Fruit fly (Drosophila melanogaster) whole organism, embryonic: ENCODE measurements around the gene CG6652.

Source experiments
- B-H2 ChIP-seq: fragments of 200-800 bp; sonication (Bioruptor generic); optimal IDR thresholded peaks from 2 replicates; lab custom pipeline; 2018; ENCODE audit warnings: missing biosample characterization, mild to moderate bottlenecking, missing genetic modification characterization
- C15 ChIP-seq: fragments of 200-800 bp; sonication (Bioruptor generic); IDR thresholded peaks from 3 replicates; pipeline ENCODE4 v1.3.6; 2022; ENCODE audit warnings: missing biosample characterization, missing genetic modification characterization
- CG10321 ChIP-seq: fragments of 200-800 bp; sonication (Bioruptor generic); IDR thresholded peaks from 2 replicates; pipeline ENCODE4 v1.3.6; 2022; ENCODE audit warnings: missing biosample characterization, missing genetic modification characterization
- CG10543 ChIP-seq: fragments of 200-800 bp; sonication (Bioruptor generic); optimal IDR thresholded peaks from 3 replicates; lab custom pipeline; 2017; ENCODE audit warnings: missing biosample characterization, mild to moderate bottlenecking, missing genetic modification characterization, moderate library complexity
- CG11247 ChIP-seq: fragments of 200-800 bp; sonication (Bioruptor generic); IDR thresholded peaks from 2 replicates; pipeline ENCODE4 v1.3.6; 2022; ENCODE audit warnings: missing biosample characterization, missing genetic modification characterization
- CG14014 ChIP-seq: fragments of 200-800 bp; sonication (Bioruptor generic); IDR thresholded peaks from 2 replicates; pipeline ENCODE4 v1.3.6; 2022; ENCODE audit warnings: missing biosample characterization, missing genetic modification characterization
- CG14860 ChIP-seq: fragments of 200-800 bp; sonication (Bioruptor generic); IDR thresholded peaks from 3 replicates; pipeline ENCODE4 v1.3.6; 2022; ENCODE audit warnings: missing biosample characterization, missing genetic modification characterization; ENCODE audit not compliant: partially characterized antibody
- CG16813 ChIP-seq: fragments of 200-800 bp; sonication (Bioruptor generic); IDR thresholded peaks from 3 replicates; pipeline ENCODE4 v1.3.6; 2022; ENCODE audit warnings: missing biosample characterization, missing genetic modification characterization; ENCODE audit not compliant: partially characterized antibody
- CG18476 ChIP-seq: fragments of 200-800 bp; sonication (Bioruptor generic); optimal IDR thresholded peaks from 2 replicates; lab custom pipeline; 2016; ENCODE audit warnings: missing biosample characterization, mild to moderate bottlenecking, missing genetic modification characterization
- CG30431 ChIP-seq: fragments of 200-800 bp; sonication (Bioruptor generic); optimal IDR thresholded peaks from 2 replicates; lab custom pipeline; 2017; ENCODE audit warnings: missing biosample characterization, missing genetic modification characterization
- CG3163 ChIP-seq: fragments of 200-800 bp; sonication (Bioruptor generic); optimal IDR thresholded peaks from 3 replicates; lab custom pipeline; 2016; ENCODE audit warnings: missing biosample characterization, missing genetic modification characterization
- CG34422 ChIP-seq: fragments of 200-800 bp; sonication (Bioruptor generic); IDR thresholded peaks from 3 replicates; pipeline ENCODE4 v1.3.6; 2022; ENCODE audit warnings: missing biosample characterization, missing genetic modification characterization
- CG7271 ChIP-seq: fragments of 200-800 bp; sonication (Bioruptor generic); optimal IDR thresholded peaks from 2 replicates; lab custom pipeline; 2018; ENCODE audit warnings: missing biosample characterization, mild to moderate bottlenecking, missing genetic modification characterization, moderate library complexity
- CG8290 ChIP-seq, 3 experiments: fragments of 200-800 bp; sonication (Bioruptor generic); optimal IDR thresholded peaks; 2 replicates each; lab custom pipeline; 2016 to 2019; ENCODE audit warnings: missing biosample characterization in 3 of 3, missing genetic modification characterization in 3 of 3, mild to moderate bottlenecking in 2 of 3, moderate library complexity in 1 of 3
- CG8388 ChIP-seq: fragments of 200-800 bp; sonication (Bioruptor generic); optimal IDR thresholded peaks from 2 replicates; lab custom pipeline; 2019; ENCODE audit warnings: missing biosample characterization, mild to moderate bottlenecking, missing genetic modification characterization, moderate library complexity
- CG9932 ChIP-seq: fragments of 200-800 bp; sonication (Bioruptor generic); IDR thresholded peaks from 2 replicates; pipeline ENCODE4 v1.3.6; 2022; ENCODE audit warnings: missing biosample characterization, missing genetic modification characterization
- E2f2 ChIP-seq: fragments of 200-800 bp; sonication (Bioruptor generic); IDR thresholded peaks from 2 replicates; pipeline ENCODE4 v1.3.6; 2022; ENCODE audit warnings: missing biosample characterization, missing genetic modification characterization
- GATAe ChIP-seq: fragments of 200-800 bp; sonication (Bioruptor generic); conservative IDR thresholded peaks from 2 replicates; pipeline ENCODE4 v1.3.6; 2022; ENCODE audit warnings: missing biosample characterization, missing genetic modification characterization
- Hmr ChIP-seq: fragments of 200-800 bp; sonication (Bioruptor generic); optimal IDR thresholded peaks from 3 replicates; lab custom pipeline; 2017; ENCODE audit warnings: mild to moderate bottlenecking, missing biosample characterization, missing genetic modification reagents, missing genetic modification characterization
- Lhr ChIP-seq: fragments of 200-800 bp; sonication (Bioruptor generic); optimal IDR thresholded peaks from 3 replicates; lab custom pipeline; 2017; ENCODE audit warnings: mild to moderate bottlenecking, missing biosample characterization, missing genetic modification reagents, missing genetic modification characterization
- Mad ChIP-seq: fragments of 200-800 bp; sonication (Bioruptor generic); optimal IDR thresholded peaks from 2 replicates; lab custom pipeline; 2016; ENCODE audit warnings: missing biosample characterization, missing genetic modification characterization
- Med ChIP-seq: fragments of 200-800 bp; sonication (Bioruptor generic); peaks from one replicate; lab custom pipeline; 2016; ENCODE audit warnings: missing biosample characterization, missing genetic modification characterization, mild to moderate bottlenecking, inconsistent platforms, moderate library complexity
- NFAT ChIP-seq: fragments of 200-800 bp; sonication (Bioruptor generic); IDR thresholded peaks from 2 replicates; pipeline ENCODE4 v1.3.6; 2022; ENCODE audit warnings: missing biosample characterization, missing genetic modification characterization
- Nf-YB ChIP-seq: fragments of 200-800 bp; sonication (Bioruptor generic); optimal IDR thresholded peaks from 3 replicates; lab custom pipeline; 2019; ENCODE audit warnings: missing biosample characterization, mild to moderate bottlenecking, missing genetic modification characterization, moderate library complexity
- Opbp ChIP-seq: fragments of 200-800 bp; sonication (Bioruptor generic); IDR thresholded peaks from 3 replicates; pipeline ENCODE4 v1.3.6; 2022; ENCODE audit warnings: missing biosample characterization, missing genetic modification characterization; ENCODE audit not compliant: partially characterized antibody
- TFAM ChIP-seq: fragments of 200-800 bp; sonication (Bioruptor generic); optimal IDR thresholded peaks from 2 replicates; lab custom pipeline; 2017; ENCODE audit warnings: missing biosample characterization, missing genetic modification characterization, inconsistent platforms
- Usf ChIP-seq: fragments of 200-800 bp; sonication (Bioruptor generic); optimal IDR thresholded peaks from 2 replicates; lab custom pipeline; 2017; ENCODE audit warnings: missing genotype, missing biosample characterization, missing genetic modification characterization
- Vsx1 ChIP-seq: fragments of 200-800 bp; sonication (Bioruptor generic); optimal IDR thresholded peaks from 2 replicates; lab custom pipeline; 2017; ENCODE audit warnings: missing biosample characterization, mild to moderate bottlenecking, missing genetic modification characterization, missing genetic modification reagents
- al ChIP-seq: fragments of 200-800 bp; sonication (Bioruptor generic); IDR thresholded peaks from 2 replicates; pipeline ENCODE4 v1.3.6; 2022; ENCODE audit warnings: missing biosample characterization, missing genetic modification characterization
- br ChIP-seq: fragments of >200 bp; optimal IDR thresholded peaks from 2 replicates; lab custom pipeline; 2017
- cas ChIP-seq: fragments of 200-800 bp; sonication (Bioruptor generic); IDR thresholded peaks from 2 replicates; pipeline ENCODE4 v1.3.6; 2022; ENCODE audit warnings: missing biosample characterization, missing genetic modification characterization
- chinmo ChIP-seq: fragments of 200-800 bp; sonication (Bioruptor generic); IDR thresholded peaks from 4 replicates; pipeline ENCODE4 v1.3.6; 2022; ENCODE audit warnings: missing biosample characterization, missing genetic modification characterization; ENCODE audit not compliant: partially characterized antibody
- cwo ChIP-seq: fragments of 200-800 bp; sonication (Bioruptor generic); optimal IDR thresholded peaks from 3 replicates; lab custom pipeline; 2017; ENCODE audit warnings: missing biosample characterization, missing genetic modification characterization, mild to moderate bottlenecking, moderate library complexity, missing genetic modification reagents
- da ChIP-seq: fragments of 200-800 bp; sonication (Bioruptor generic); optimal IDR thresholded peaks from 2 replicates; lab custom pipeline; 2016; ENCODE audit warnings: missing biosample characterization, missing genetic modification characterization
- dan ChIP-seq: fragments of 200-800 bp; sonication (Bioruptor generic); IDR thresholded peaks from 2 replicates; pipeline ENCODE4 v1.3.6; 2022; ENCODE audit warnings: missing biosample characterization, missing genetic modification characterization
- exex ChIP-seq: fragments of 200-800 bp; sonication (Bioruptor generic); optimal IDR thresholded peaks from 4 replicates; lab custom pipeline; 2018; ENCODE audit warnings: missing biosample characterization, mild to moderate bottlenecking, missing genetic modification characterization, moderate library complexity
- h ChIP-seq: fragments of >200 bp; optimal IDR thresholded peaks from 2 replicates; lab custom pipeline; 2017
- lab ChIP-seq: fragments of 200-800 bp; sonication (Bioruptor generic); optimal IDR thresholded peaks from 3 replicates; lab custom pipeline; 2017; ENCODE audit warnings: missing biosample characterization, missing genetic modification characterization, mild to moderate bottlenecking, moderate library complexity, missing genetic modification reagents
- lbe ChIP-seq: fragments of 200-800 bp; sonication (Bioruptor generic); optimal IDR thresholded peaks from 2 replicates; lab custom pipeline; 2016; ENCODE audit warnings: missing biosample characterization, mild to moderate bottlenecking, missing genetic modification characterization
- phol ChIP-seq: fragments of 200-800 bp; sonication (Bioruptor generic); optimal IDR thresholded peaks from 3 replicates; lab custom pipeline; 2018; ENCODE audit warnings: missing biosample characterization, mild to moderate bottlenecking, missing genetic modification characterization, moderate library complexity
- rib ChIP-seq: fragments of 200-800 bp; sonication (Bioruptor generic); IDR thresholded peaks from 2 replicates; pipeline ENCODE4 v1.3.6; 2022; ENCODE audit warnings: missing biosample characterization, missing genetic modification characterization
- sd ChIP-seq: fragments of 200-800 bp; sonication (Bioruptor generic); optimal IDR thresholded peaks from 3 replicates; lab custom pipeline; 2018; ENCODE audit warnings: missing biosample characterization, mild to moderate bottlenecking, missing genetic modification characterization, moderate library complexity
- sens ChIP-seq: fragments of 200-800 bp; sonication (Bioruptor generic); peaks from one replicate; lab custom pipeline; 2016; ENCODE audit warnings: missing biosample characterization, missing genetic modification characterization
- sens-2 ChIP-seq: fragments of 200-800 bp; sonication (Bioruptor generic); IDR thresholded peaks from 2 replicates; pipeline ENCODE4 v1.3.6; 2022; ENCODE audit warnings: missing biosample characterization, missing genetic modification characterization
- seq ChIP-seq: fragments of 200-800 bp; sonication (Bioruptor generic); IDR thresholded peaks from 2 replicates; pipeline ENCODE4 v1.3.6; 2022; ENCODE audit warnings: missing biosample characterization, missing genetic modification characterization
- sima ChIP-seq: fragments of 200-800 bp; sonication (Bioruptor generic); optimal IDR thresholded peaks from 2 replicates; lab custom pipeline; 2016; ENCODE audit warnings: missing biosample characterization, missing genetic modification characterization
- slbo ChIP-seq: fragments of 200-800 bp; sonication (Bioruptor generic); IDR thresholded peaks from 2 replicates; pipeline ENCODE4 v1.3.6; 2022; ENCODE audit warnings: missing biosample characterization, missing genetic modification characterization
- sob ChIP-seq: fragments of 200-800 bp; sonication (Bioruptor generic); IDR thresholded peaks from 2 replicates; pipeline ENCODE4 v1.3.6; 2022; ENCODE audit warnings: missing biosample characterization, missing genetic modification characterization
- stc ChIP-seq: fragments of 200-800 bp; sonication (Bioruptor generic); IDR thresholded peaks from 2 replicates; pipeline ENCODE4 v1.3.6; 2022; ENCODE audit warnings: missing biosample characterization, missing genetic modification characterization
- sug ChIP-seq: fragments of 200-800 bp; optimal IDR thresholded peaks from 2 replicates; lab custom pipeline; 2019; ENCODE audit warnings: missing biosample characterization, mild to moderate bottlenecking, missing genetic modification characterization, moderate library complexity
- unc-4 ChIP-seq: fragments of 200-800 bp; sonication (Bioruptor generic); IDR thresholded peaks from 2 replicates; pipeline ENCODE4 v1.3.6; 2022; ENCODE audit warnings: missing biosample characterization, missing genetic modification characterization; ENCODE audit not compliant: partially characterized antibody

Gene CG6652

DNA sequence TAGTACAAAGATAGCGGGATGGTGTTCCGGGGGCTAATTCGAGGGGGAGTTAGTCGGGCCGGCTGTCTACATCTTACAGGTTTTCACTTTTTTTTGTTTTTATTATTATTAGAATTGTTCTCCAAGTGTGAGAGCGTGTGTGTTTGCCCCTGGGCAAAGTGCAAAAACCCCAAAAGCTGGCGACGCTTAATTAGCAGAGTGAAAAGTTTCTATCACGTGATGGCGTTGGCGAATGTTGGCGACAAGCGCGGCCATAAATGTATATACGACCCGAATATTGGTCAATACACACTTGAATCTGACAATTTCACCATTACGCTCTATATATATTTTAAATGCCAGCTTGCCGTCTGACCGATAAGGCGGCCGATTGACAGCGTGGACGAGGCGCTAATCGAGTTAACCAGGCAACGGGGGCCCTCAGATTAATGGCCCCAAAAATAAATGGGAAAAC is 13.7 kb downstream of the CG6652 start (continued):
- TF ChIP-seq sd (tag; lab: Kevin White, UChicago) (no peak), CG14860 (no peak), sug (peak; percentile 78), chinmo (GFP tag; lab: Robert Waterston, UW) (0 out of 4 replicates have a peak, but pooled peaks have one; percentile 6), C15 (0 out of 3 replicates have a peak, but pooled peaks have one; percentile 24), NFAT (GFP tag; lab: Robert Waterston, UW) (no peak), unc-4 (no peak), CG18476 (GFP tag; lab: Kevin White, UChicago) (no peak), sens-2 (GFP tag; lab: Robert Waterston, UW) (peak; percentile 32; the same call in 1 of the 2 replicates), CG14014 (GFP tag; lab: Robert Waterston, UW) (no peak), da (GFP tag; lab: Kevin White, UChicago) (no peak), phol (tag; lab: Kevin White, UChicago) (no peak), seq (GFP tag; lab: Robert Waterston, UW) (0 out of 2 replicates have a peak, but pooled peaks have one; percentile 14), CG30431 (no peak), exex (tag; lab: Kevin White, UChicago) (peak; percentile 84), lbe (GFP tag; lab: Kevin White, UChicago) (no peak), CG7271 (tag; lab: Kevin White, UChicago) (no peak), slbo (GFP tag; lab: Robert Waterston, UW) (0 out of 2 replicates have a peak, but pooled peaks have one; percentile 15), CG8388 (GFP tag; lab: Kevin White, UChicago) (no peak), cas (GFP tag; lab: Robert Waterston, UW) (no peak), Med (GFP tag; lab: Kevin White, UChicago) (peak; percentile 72), al (peak; percentile 11; the same call in 1 of the 2 replicates), br (no peak), B-H2 (GFP tag; lab: Kevin White, UChicago) (peak; percentile 36), sob (GFP tag; lab: Robert Waterston, UW) (peak; percentile 12; the same call in 1 of the 2 replicates), Usf (GFP tag; lab: Kevin White, UChicago) (no peak), h (no peak), Nf-YB (no peak), CG3163 (GFP tag; lab: Kevin White, UChicago) (no peak), GATAe (GFP tag; lab: Robert Waterston, UW) (no peak), CG10321 (GFP tag; lab: Robert Waterston, UW) (no peak), E2f2 (GFP tag; lab: Robert Waterston, UW) (no peak), CG10543 (GFP tag; lab: Kevin White, UChicago) (peak; percentile 25), CG8290 (GFP tag; optimal IDR thresholded peaks at IDR 0.05; lab: Kevin White, UChicago) (no peak), CG8290 (tag; optimal IDR thresholded peaks at IDR 0.05; lab: Kevin White, UChicago) (peak in 1 of 2 experiments; percentile 59), Lhr (GFP tag; lab: Kevin White, UChicago) (no peak), sens (peak; percentile 35), dan (GFP tag; lab: Robert Waterston, UW) (no peak), Vsx1 (GFP tag; lab: Kevin White, UChicago) (peak; percentile 54), Hmr (GFP tag; lab: Kevin White, UChicago) (peak; percentile 14), rib (GFP tag; lab: Robert Waterston, UW) (peak; percentile 34; the same call in 1 of the 2 replicates), CG34422 (GFP tag; lab: Robert Waterston, UW) (no peak), CG11247 (GFP tag; lab: Robert Waterston, UW) (0 out of 2 replicates have a peak, but pooled peaks have one; percentile 31), sima (GFP tag; lab: Kevin White, UChicago) (no peak), stc (GFP tag; lab: Robert Waterston, UW) (no peak), CG9932 (GFP tag; lab: Robert Waterston, UW) (peak; percentile 37; the same call in 1 of the 2 replicates), lab (peak; percentile 15), Mad (GFP tag; lab: Kevin White, UChicago) (no peak), Opbp (GFP tag; lab: Robert Waterston, UW) (no peak), CG16813 (GFP tag; lab: Robert Waterston, UW) (no peak), TFAM (GFP tag; lab: Kevin White, UChicago) (no peak), cwo (GFP tag; lab: Kevin White, UChicago) (peak; percentile 87)
